Worm (Caenorhabditis elegans) whole organism, mixed stage, embryonic: ENCODE data around the gene F36H5.12.

Experiments
- M03D4.4 ChIP-seq: sonication (generic microtip); optimal IDR thresholded peaks from 2 replicates; lab custom pipeline; 2017; ENCODE audit warnings: mild to moderate bottlenecking, missing genetic modification characterization, missing compliant biosample characterization
- bed-3 ChIP-seq: fragments of 200-800 bp; sonication (Bioruptor generic); optimal IDR thresholded peaks from 3 replicates; lab custom pipeline; 2018; ENCODE audit warnings: mild to moderate bottlenecking, missing genetic modification characterization, moderate library complexity, missing compliant biosample characterization
- blmp-1 ChIP-seq: fragments of 150-350 bp; optimal IDR thresholded peaks from 2 replicates; lab custom pipeline; 2014; ENCODE audit warnings: missing biosample characterization, missing genetic modification characterization
- ceh-39 ChIP-seq: fragments of 150-350 bp; optimal IDR thresholded peaks from 2 replicates; lab custom pipeline; 2014; ENCODE audit warnings: missing biosample characterization, missing genetic modification characterization
- ceh-43 ChIP-seq: fragments of 200-800 bp; sonication (Bioruptor generic); optimal IDR thresholded peaks from 2 replicates; lab custom pipeline; 2018; ENCODE audit warnings: mild to moderate bottlenecking, missing genetic modification characterization, moderate library complexity, missing compliant biosample characterization
- ceh-83 ChIP-seq: fragments of 200-800 bp; sonication (Bioruptor generic); optimal IDR thresholded peaks from 2 replicates; lab custom pipeline; 2018; ENCODE audit warnings: mild to moderate bottlenecking, missing genetic modification characterization, missing compliant biosample characterization
- ces-1 ChIP-seq: fragments of 150-350 bp; optimal IDR thresholded peaks from 2 replicates; lab custom pipeline; 2014; ENCODE audit warnings: missing biosample characterization, missing genetic modification reagents, missing genetic modification characterization
- cnd-1 ChIP-seq: fragments of 200-800 bp; sonication (Bioruptor generic); optimal IDR thresholded peaks from 2 replicates; lab custom pipeline; 2018; ENCODE audit warnings: mild to moderate bottlenecking, missing genetic modification characterization, missing compliant biosample characterization
- drap-1 ChIP-seq: fragments of 200-800 bp; sonication (Bioruptor generic); optimal IDR thresholded peaks from 3 replicates; lab custom pipeline; 2018; ENCODE audit warnings: mild to moderate bottlenecking, missing genetic modification characterization, missing compliant biosample characterization
- elt-1 ChIP-seq: sonication (generic microtip); optimal IDR thresholded peaks from 2 replicates; lab custom pipeline; 2017; ENCODE audit warnings: missing genetic modification characterization, mild to moderate bottlenecking, missing compliant biosample characterization, antibody characterized with exemption, moderate library complexity, borderline replicate concordance; ENCODE audit not compliant: insufficient read depth
- elt-3 ChIP-seq: fragments of 150-350 bp; optimal IDR thresholded peaks from 2 replicates; lab custom pipeline; 2014; ENCODE audit warnings: missing biosample characterization, missing genetic modification characterization
- flh-1 ChIP-seq: fragments of 200-800 bp; sonication (Bioruptor generic); optimal IDR thresholded peaks from 2 replicates; lab custom pipeline; 2018; ENCODE audit warnings: mild to moderate bottlenecking, missing genetic modification characterization, moderate library complexity, missing compliant biosample characterization
- ham-2 ChIP-seq: fragments of 200-800 bp; sonication (Bioruptor generic); optimal IDR thresholded peaks from 2 replicates; lab custom pipeline; 2018; ENCODE audit warnings: mild to moderate bottlenecking, missing genetic modification characterization, missing compliant biosample characterization
- hlh-1 ChIP-seq: fragments of 150-350 bp; optimal IDR thresholded peaks from 2 replicates; lab custom pipeline; 2014; ENCODE audit warnings: missing biosample characterization, missing genetic modification reagents, missing genetic modification characterization
- lin-13 ChIP-seq: fragments of 150-350 bp; optimal IDR thresholded peaks from 2 replicates; lab custom pipeline; 2014; ENCODE audit warnings: missing biosample characterization, missing genetic modification characterization
- lin-32 ChIP-seq: fragments of 200-800 bp; sonication (Bioruptor generic); optimal IDR thresholded peaks from 2 replicates; lab custom pipeline; 2018; ENCODE audit warnings: mild to moderate bottlenecking, missing genetic modification characterization, missing compliant biosample characterization
- lsy-2 ChIP-seq: fragments of 150-350 bp; optimal IDR thresholded peaks from 2 replicates; lab custom pipeline; 2014; ENCODE audit warnings: missing biosample characterization, missing genetic modification characterization
- mab-5 ChIP-seq: fragments of 150-350 bp; optimal IDR thresholded peaks from 2 replicates; lab custom pipeline; 2014; ENCODE audit warnings: missing biosample characterization, missing genetic modification characterization
- mep-1 ChIP-seq: fragments of 150-350 bp; optimal IDR thresholded peaks from 2 replicates; lab custom pipeline; 2017; ENCODE audit warnings: missing biosample characterization, missing genetic modification reagents, missing genetic modification characterization, inconsistent platforms
- mls-2 ChIP-seq: sonication (generic microtip); optimal IDR thresholded peaks from 2 replicates; lab custom pipeline; 2016; ENCODE audit warnings: mild to moderate bottlenecking, missing genetic modification characterization, moderate library complexity, missing compliant biosample characterization
- nhr-12 ChIP-seq: fragments of 150-350 bp; optimal IDR thresholded peaks from 2 replicates; lab custom pipeline; 2014; ENCODE audit warnings: missing biosample characterization, missing genetic modification characterization
- nhr-2 ChIP-seq: fragments of 150-350 bp; optimal IDR thresholded peaks from 2 replicates; lab custom pipeline; 2014; ENCODE audit warnings: missing biosample characterization, missing genetic modification characterization
- nhr-237 ChIP-seq: fragments of 150-350 bp; optimal IDR thresholded peaks from 2 replicates; lab custom pipeline; 2014; ENCODE audit warnings: missing biosample characterization, missing genetic modification characterization
- nhr-28 ChIP-seq: fragments of 150-350 bp; optimal IDR thresholded peaks from 2 replicates; lab custom pipeline; 2014; ENCODE audit warnings: missing biosample characterization, missing genetic modification characterization
- nhr-76 ChIP-seq: sonication (generic microtip); optimal IDR thresholded peaks from 2 replicates; lab custom pipeline; 2017; ENCODE audit warnings: missing biosample characterization, missing genetic modification characterization
- pha-4 ChIP-seq: fragments of 150-350 bp; optimal IDR thresholded peaks from 2 replicates; lab custom pipeline; 2018; ENCODE audit warnings: missing biosample characterization, missing genetic modification reagents, missing genetic modification characterization
- sem-2 ChIP-seq: fragments of 200-800 bp; sonication (Bioruptor generic); optimal IDR thresholded peaks from 2 replicates; lab custom pipeline; 2018; ENCODE audit warnings: mild to moderate bottlenecking, missing genetic modification characterization, missing compliant biosample characterization
- snpc-4 ChIP-seq: fragments of 150-350 bp; optimal IDR thresholded peaks from 2 replicates; lab custom pipeline; 2014; ENCODE audit warnings: missing biosample characterization, missing genetic modification characterization
- sptf-1 ChIP-seq: sonication (generic microtip); optimal IDR thresholded peaks from 2 replicates; lab custom pipeline; 2017; ENCODE audit warnings: mild to moderate bottlenecking, missing genetic modification characterization, moderate library complexity, missing compliant biosample characterization
- tbx-8 ChIP-seq: fragments of 200-800 bp; sonication (Bioruptor generic); optimal IDR thresholded peaks from 2 replicates; lab custom pipeline; 2018; ENCODE audit warnings: mild to moderate bottlenecking, missing genetic modification characterization, moderate library complexity, missing compliant biosample characterization
- unc-120 ChIP-seq: sonication (generic microtip); optimal IDR thresholded peaks from 2 replicates; lab custom pipeline; 2017; ENCODE audit warnings: missing genetic modification characterization, missing compliant biosample characterization; ENCODE audit not compliant: poor library complexity, severe bottlenecking
- unc-39 ChIP-seq: fragments of 150-350 bp; optimal IDR thresholded peaks from 2 replicates; lab custom pipeline; 2014; ENCODE audit warnings: missing biosample characterization, missing genetic modification characterization
- unc-62 ChIP-seq: fragments of 150-350 bp; optimal IDR thresholded peaks from 2 replicates; lab custom pipeline; 2014; ENCODE audit warnings: missing biosample characterization, missing genetic modification reagents, missing genetic modification characterization
- zip-8 ChIP-seq: fragments of 150-350 bp; optimal IDR thresholded peaks from 2 replicates; lab custom pipeline; 2014; ENCODE audit warnings: missing biosample characterization, missing genetic modification characterization
- ztf-11 ChIP-seq: fragments of 150-350 bp; optimal IDR thresholded peaks from 2 replicates; lab custom pipeline; 2014; ENCODE audit warnings: missing biosample characterization, missing genetic modification characterization

F36H5.12 gene

ce11 chrII:1709959-1710358 is 32.7 kb upstream of the F36H5.12 start, which contains the start of gene fbxa-184:
Gene fbxa-184, plus strand, starts transcription at chrII:1710259.
- TF ChIP-seq hlh-1 (no peak), ceh-43 (GFP tag; lab: Kevin White, UChicago) (no peak), elt-3 (tag; lab: Kevin White, UChicago) (no peak), pha-4 (tag; lab: Kevin White, UChicago) (no peak), nhr-28 (tag; lab: Kevin White, UChicago) (no peak), sem-2 (no peak), unc-39 (tag; lab: Kevin White, UChicago) (no peak), mab-5 (tag; lab: Kevin White, UChicago) (no peak), ztf-11 (tag; lab: Kevin White, UChicago) (no peak), unc-62 (GFP tag; lab: Kevin White, UChicago) (no peak), mls-2 (tag; lab: Kevin White, UChicago) (no peak), lin-32 (GFP tag; lab: Kevin White, UChicago) (no peak), drap-1 (GFP tag; lab: Kevin White, UChicago) (no peak), snpc-4 (tag; lab: Kevin White, UChicago) (no peak), nhr-12 (tag; lab: Kevin White, UChicago) (no peak)

ce11 chrII:1712938-1713337 is 29.7 kb upstream of the F36H5.12 start, which contains the start of gene btb-7:
Gene btb-7, plus strand, starts transcription at chrII:1713238.
- no peak for TF ChIP-seq nhr-76 (tag; lab: Kevin White, UChicago)
- TF ChIP-seq snpc-4 (tag; lab: Kevin White, UChicago) = no peak
- no peak for TF ChIP-seq sptf-1 (tag; lab: Kevin White, UChicago)
- TF ChIP-seq nhr-28 (tag; lab: Kevin White, UChicago) = no peak
- TF ChIP-seq nhr-237 (tag; lab: Kevin White, UChicago) = no peak
- no peak for TF ChIP-seq drap-1 (GFP tag; lab: Kevin White, UChicago)
- TF ChIP-seq lsy-2 = no peak
- no peak for TF ChIP-seq tbx-8 (GFP tag; lab: Kevin White, UChicago)
- no peak for TF ChIP-seq unc-62 (GFP tag; lab: Kevin White, UChicago)
- no peak for TF ChIP-seq pha-4 (tag; lab: Kevin White, UChicago)
- no peak for TF ChIP-seq ham-2 (GFP tag; lab: Kevin White, UChicago)
- no peak for TF ChIP-seq bed-3 (GFP tag; lab: Kevin White, UChicago)
- TF ChIP-seq mep-1 (tag; lab: Kevin White, UChicago) = no peak
- no peak for TF ChIP-seq nhr-12 (tag; lab: Kevin White, UChicago)
- no peak for TF ChIP-seq hlh-1

ce11 chrII:1714772-1715353 is 27.8 kb upstream of the F36H5.12 start, which contains the start of gene btb-6:
Gene btb-6, plus strand, starts transcription at chrII:1715303.
- no peak for TF ChIP-seq tbx-8 (GFP tag; lab: Kevin White, UChicago)
- TF ChIP-seq blmp-1 (tag; lab: Kevin White, UChicago) = no peak
- TF ChIP-seq snpc-4 (tag; lab: Kevin White, UChicago) = no peak
- TF ChIP-seq mls-2 (tag; lab: Kevin White, UChicago) = no peak
- no peak for TF ChIP-seq elt-3 (tag; lab: Kevin White, UChicago)
- TF ChIP-seq zip-8 = no peak
- TF ChIP-seq cnd-1 (tag; lab: Kevin White, UChicago) = peak; percentile 4
- TF ChIP-seq ceh-39 (tag; lab: Kevin White, UChicago) = peak; percentile 9
- no peak for TF ChIP-seq unc-120 (tag; lab: Kevin White, UChicago)
- peak; percentile 69 for TF ChIP-seq nhr-2 (tag; lab: Kevin White, UChicago)
- TF ChIP-seq ceh-83 (GFP tag; lab: Kevin White, UChicago) = no peak
- TF ChIP-seq elt-1 = no peak
- TF ChIP-seq flh-1 = no peak
- TF ChIP-seq nhr-76 (tag; lab: Kevin White, UChicago) = no peak
- TF ChIP-seq mab-5 (tag; lab: Kevin White, UChicago) = no peak
- TF ChIP-seq drap-1 (GFP tag; lab: Kevin White, UChicago) = no peak
- TF ChIP-seq M03D4.4 (tag; lab: Kevin White, UChicago) = no peak
- TF ChIP-seq ces-1 (GFP tag; lab: Kevin White, UChicago) = no peak
- no peak for TF ChIP-seq ceh-43 (GFP tag; lab: Kevin White, UChicago)
- no peak for TF ChIP-seq lsy-2
- no peak for TF ChIP-seq lin-13 (tag; lab: Kevin White, UChicago)
- TF ChIP-seq sem-2 = no peak
